Worm (Caenorhabditis elegans): ENCODE data around the gene F41G3.6.

Gene F41G3.6

DNA sequence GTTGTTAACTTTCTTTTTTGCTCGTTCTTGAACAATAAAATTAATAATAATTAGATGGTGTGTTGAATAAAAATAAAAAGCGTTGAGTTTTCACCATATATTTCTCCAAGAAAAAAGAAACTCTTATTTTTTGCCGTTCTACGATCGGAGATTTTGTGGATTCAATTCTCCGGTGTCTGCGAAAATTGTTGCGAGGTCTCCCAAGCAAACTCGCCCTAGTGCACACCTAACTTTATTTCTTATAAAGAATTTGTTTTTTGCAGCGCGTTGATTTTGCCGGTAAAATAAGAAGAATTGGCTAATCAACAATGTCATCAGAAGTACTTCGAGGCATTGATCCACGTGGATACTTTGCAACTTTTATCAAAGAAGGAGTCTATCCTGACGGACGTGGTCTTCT, 1.3 kb upstream of the F41G3.6 start, which contains the start of gene exos-8 (continued):
- TF ChIP-seq sox-2 (GFP tag; IDR thresholded peaks at IDR 0.05) (no peak), lim-6 (tag; optimal IDR thresholded peaks at IDR 0.05) (peak; percentile 74)

DNA sequence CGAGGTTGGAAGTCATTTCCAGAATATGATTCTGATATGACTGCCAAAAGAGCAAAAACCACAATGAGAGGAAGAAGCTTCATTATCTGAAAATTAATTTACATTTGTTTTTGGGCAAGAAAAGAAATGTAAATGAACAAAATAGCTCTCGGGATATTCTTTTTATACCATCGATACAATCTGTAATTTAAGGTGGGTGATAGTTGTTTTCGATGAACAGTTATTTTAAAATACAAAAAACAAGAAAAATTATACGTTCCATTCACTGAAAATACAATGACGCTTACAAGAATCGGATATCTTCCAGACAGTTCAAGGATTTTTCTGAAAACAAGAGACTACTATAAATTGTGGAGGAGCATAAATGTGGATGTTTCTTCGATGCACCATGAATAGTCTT, 1.9 kb downstream of the F41G3.6 start, which contains the start of gene ins-15:
ins-15 (minus strand) TSS at position 101 of the 400 bp plus-strand sequence.
- TF ChIP-seq ahr-1 (tag; optimal IDR thresholded peaks at IDR 0.05) (no peak), hlh-8 (tag; optimal IDR thresholded peaks at IDR 0.05) (no peak), sdc-2 (tag; optimal IDR thresholded peaks at IDR 0.05) (no peak), tbx-7 (tag; optimal IDR thresholded peaks at IDR 0.05) (no peak), dmd-4 (tag; optimal IDR thresholded peaks at IDR 0.05; ENCODE audit: borderline replicate concordance) (no peak), fkh-6 (tag; optimal IDR thresholded peaks at IDR 0.05) (no peak), unc-42 (tag; optimal IDR thresholded peaks at IDR 0.05) (no peak), mec-3 (tag; optimal IDR thresholded peaks at IDR 0.05; ENCODE audit: borderline replicate concordance) (no peak), ceh-9 (tag; optimal IDR thresholded peaks at IDR 0.05) (no peak), gmeb-2 (tag; optimal IDR thresholded peaks at IDR 0.05) (no peak), elt-2 (tag; optimal IDR thresholded peaks at IDR 0.05) (no peak), ceh-31 (tag; optimal IDR thresholded peaks at IDR 0.05) (no peak), ceh-18 (tag; optimal IDR thresholded peaks at IDR 0.05) (no peak), odd-2 (tag; optimal IDR thresholded peaks at IDR 0.05) (no peak), fkh-10 (GFP tag; optimal IDR thresholded peaks at IDR 0.05) (no peak)

DNA sequence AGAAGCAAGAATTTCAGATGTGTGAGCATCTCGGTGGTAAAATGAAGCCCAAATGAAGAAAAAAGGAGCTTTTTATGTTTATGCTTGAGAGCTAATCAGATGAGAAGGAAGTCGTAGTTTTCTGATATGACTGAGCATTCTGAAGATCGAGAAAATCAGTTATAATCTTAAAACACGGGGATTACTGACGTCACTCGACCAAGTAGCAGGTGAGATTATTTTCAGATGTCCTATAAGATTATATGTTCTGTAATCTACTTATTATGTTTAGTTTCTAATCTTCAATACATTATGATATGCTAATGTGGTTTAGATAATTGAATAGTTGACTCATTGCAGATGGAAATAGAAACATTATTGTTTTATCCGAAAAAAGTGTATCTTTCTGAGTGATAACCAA, 3.1 kb downstream of the F41G3.6 start, which contains the start of gene ins-14:
ins-14 (minus strand) TSS at position 32 of the 400 bp plus-strand sequence.
- no peak for TF ChIP-seq ttx-3 (tag; optimal IDR thresholded peaks at IDR 0.05)
- TF ChIP-seq ceh-9 (tag; optimal IDR thresholded peaks at IDR 0.05): no peak

DNA sequence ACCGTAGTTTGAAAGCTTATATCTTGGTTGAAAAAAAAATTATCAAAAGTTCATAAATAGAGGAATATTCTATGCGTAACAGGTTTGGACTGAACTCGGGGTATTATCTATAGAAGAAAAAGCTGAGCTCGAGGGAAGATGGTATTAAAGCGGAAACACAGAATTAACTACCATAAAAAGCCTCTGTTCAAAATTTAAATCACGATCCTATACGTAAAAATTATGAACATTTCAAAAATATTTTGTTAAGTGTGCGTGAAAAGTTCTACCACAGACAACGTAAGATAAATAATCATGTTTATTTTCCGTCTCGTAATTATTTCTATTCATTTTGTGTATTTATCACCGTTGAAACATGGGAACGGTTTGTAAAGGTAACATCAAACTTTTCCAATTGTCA, 3.7 kb downstream of the F41G3.6 start, which contains the start of gene F41G3.5:
F41G3.5 (plus strand) TSS at position 301 of the 400 bp plus-strand sequence.
- TF ChIP-seq unc-55 (GFP tag; optimal IDR thresholded peaks at IDR 0.05) (no peak), odd-2 (tag; optimal IDR thresholded peaks at IDR 0.05) (no peak), tbx-7 (tag; optimal IDR thresholded peaks at IDR 0.05) (no peak), ztf-16 (tag; optimal IDR thresholded peaks at IDR 0.05) (no peak), ceh-2 (tag; optimal IDR thresholded peaks at IDR 0.05) (no peak), hlh-6 (tag; optimal IDR thresholded peaks at IDR 0.05) (no peak), ceh-6 (GFP tag; optimal IDR thresholded peaks at IDR 0.05) (no peak), unc-42 (tag; optimal IDR thresholded peaks at IDR 0.05) (no peak), eyg-1 (tag; optimal IDR thresholded peaks at IDR 0.05) (no peak), pha-2 (tag; optimal IDR thresholded peaks at IDR 0.05) (no peak), sox-2 (GFP tag; IDR thresholded peaks at IDR 0.05) (no peak), ttx-3 (tag; optimal IDR thresholded peaks at IDR 0.05) (no peak), fkh-6 (tag; optimal IDR thresholded peaks at IDR 0.05) (no peak), pros-1 (tag; optimal IDR thresholded peaks at IDR 0.05) (no peak), pha-4 (tag; optimal IDR thresholded peaks at IDR 0.05) (no peak), npax-4 (tag; optimal IDR thresholded peaks at IDR 0.05) (no peak), hlh-30 (tag; optimal IDR thresholded peaks at IDR 0.05; ENCODE audit: insufficient read depth) (no peak), syd-9 (tag; optimal IDR thresholded peaks at IDR 0.05) (no peak), mec-3 (tag; optimal IDR thresholded peaks at IDR 0.05; ENCODE audit: borderline replicate concordance) (no peak), fax-1 (tag; optimal IDR thresholded peaks at IDR 0.05) (no peak)

DNA sequence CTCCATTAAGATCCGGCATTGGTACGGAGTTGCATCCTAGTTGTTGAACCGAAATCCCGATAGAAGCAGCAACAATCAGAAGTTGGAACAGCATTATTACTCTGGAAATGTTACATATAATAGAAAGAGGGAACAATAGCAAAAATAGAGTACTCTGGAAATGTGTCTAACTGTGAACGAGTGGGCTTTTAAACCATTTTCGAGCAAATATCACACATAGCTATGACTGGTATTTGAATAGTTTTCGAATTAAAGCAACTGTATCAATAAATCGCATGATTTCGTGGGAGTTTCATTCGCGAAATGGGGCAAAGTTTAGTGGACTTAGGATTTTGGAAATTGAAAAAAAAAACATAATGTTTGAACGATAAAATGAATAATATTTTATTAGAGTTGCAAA, 6.7 kb downstream of the F41G3.6 start, which contains the start of gene F41G3.10:
F41G3.10 (minus strand) TSS at position 101 of the 400 bp plus-strand sequence.
- no peak for TF ChIP-seq lin-11 (tag; optimal IDR thresholded peaks at IDR 0.05)
- TF ChIP-seq K02D7.2 (tag; optimal IDR thresholded peaks at IDR 0.05): no peak
- no peak for TF ChIP-seq sdc-2 (tag; optimal IDR thresholded peaks at IDR 0.05)
